Fruit fly (Drosophila melanogaster): ENCODE data around the gene Ir62a.
A peak's percentile ranks its signal among the peaks of the same experiment; 100 is the strongest.

The Ir62a gene

dm6 chr3L:1545693-1546329, 14.8 kb upstream of the Ir62a start, which contains the start of the genes CG32313 and Pcyt1 (continued):
- TF ChIP-seq Doc3 (GFP tag; IDR thresholded peaks at IDR 0.05; ENCODE audit: partially characterized antibody) (peak; percentile 81), H2.0 (GFP tag; IDR thresholded peaks at IDR 0.05) (no peak), Bdp1 (GFP tag; optimal IDR thresholded peaks at IDR 0.05) (no peak), CG2678 (tag; optimal IDR thresholded peaks at IDR 0.05) (peak; percentile 23), wek (GFP tag; optimal IDR thresholded peaks at IDR 0.05) (peak; percentile 86), pan (optimal IDR thresholded peaks at IDR 0.05) (no peak), pan (GFP tag; optimal IDR thresholded peaks at IDR 0.05 in 1 of 2, IDR thresholded peaks at IDR 0.05 in 1 of 2) (peak in 1 of 2 experiments; percentile 24), sna (GFP tag; IDR thresholded peaks at IDR 0.05; ENCODE audit: partially characterized antibody) (peak; percentile 82), sqz (GFP tag; optimal IDR thresholded peaks at IDR 0.05) (no peak), Usf (GFP tag; optimal IDR thresholded peaks at IDR 0.05) (no peak), Bgb (GFP tag; IDR thresholded peaks at IDR 0.05; ENCODE audit: partially characterized antibody) (peak; percentile 94), CG4404 (GFP tag; IDR thresholded peaks at IDR 0.05) (no peak), CG11560 (tag; IDR thresholded peaks at IDR 0.05) (peak; percentile 99), Kr (GFP tag; optimal IDR thresholded peaks at IDR 0.05) (no peak), CG34224 (GFP tag; IDR thresholded peaks at IDR 0.05; ENCODE audit: partially characterized antibody) (peak; percentile 87)

dm6 chr3L:1538314-1538854, 7.3 kb upstream of the Ir62a start:
- TF ChIP-seq sd (tag; optimal IDR thresholded peaks at IDR 0.05) (no peak), CHES-1-like (GFP tag; optimal IDR thresholded peaks at IDR 0.05) (no peak), CG12391 (tag; optimal IDR thresholded peaks at IDR 0.05) (no peak), sug (tag; optimal IDR thresholded peaks at IDR 0.05) (peak; percentile 53), sqz (GFP tag; optimal IDR thresholded peaks at IDR 0.05) (no peak), dan (GFP tag; IDR thresholded peaks at IDR 0.05) (no peak), CG3163 (GFP tag; optimal IDR thresholded peaks at IDR 0.05) (no peak), CG1233 (GFP tag; optimal IDR thresholded peaks at IDR 0.05) (no peak), twi (tag; optimal IDR thresholded peaks at IDR 0.05) (peak; percentile 76), CG34376 (GFP tag; optimal IDR thresholded peaks at IDR 0.05) (peak; percentile 35), hbn (GFP tag; IDR thresholded peaks at IDR 0.05; ENCODE audit: partially characterized antibody) (peak; percentile 26; the same call in 1 of the 2 replicates), gem (tag; optimal IDR thresholded peaks at IDR 0.05) (peak; percentile 23), slou (GFP tag; optimal IDR thresholded peaks at IDR 0.05) (no peak), vnd (GFP tag; IDR thresholded peaks at IDR 0.05; ENCODE audit: partially characterized antibody) (0 out of 3 replicates have a peak, but pooled peaks have one; percentile 32), Hmr (GFP tag; optimal IDR thresholded peaks at IDR 0.05) (peak; percentile 8), pfk (GFP tag; optimal IDR thresholded peaks at IDR 0.05) (peak; percentile 75), Hr51 (GFP tag; optimal IDR thresholded peaks at IDR 0.05) (peak in 1 of 2 experiments; percentile 12), CG10543 (GFP tag; optimal IDR thresholded peaks at IDR 0.05) (peak; percentile 9), Deaf1 (tag; optimal IDR thresholded peaks at IDR 0.05) (peak; percentile 11), CG15514 (GFP tag; optimal IDR thresholded peaks at IDR 0.05) (peak; percentile 23), CG12219 (GFP tag; optimal IDR thresholded peaks at IDR 0.05) (no peak), CG6175 (GFP tag; IDR thresholded peaks at IDR 0.05) (no peak), Drgx (GFP tag; IDR thresholded peaks at IDR 0.05) (0 out of 2 replicates have a peak, but pooled peaks have one; percentile 10), usp (GFP tag; optimal IDR thresholded peaks at IDR 0.05) (no peak), CG2120 (GFP tag; optimal IDR thresholded peaks at IDR 0.05) (peak; percentile 2), CG8281 (tag; optimal IDR thresholded peaks at IDR 0.05) (peak; percentile 64), bsh (GFP tag; optimal IDR thresholded peaks at IDR 0.05) (no peak), CG2678 (tag; optimal IDR thresholded peaks at IDR 0.05) (peak; percentile 30), grn (GFP tag; optimal IDR thresholded peaks at IDR 0.05) (peak; percentile 80), pros (GFP tag; optimal IDR thresholded peaks at IDR 0.05) (peak; percentile 87)
